Worm (Caenorhabditis elegans): ENCODE data around the gene ugt-32.

- TF ChIP-seq nhr-28 (tag; optimal IDR thresholded peaks at IDR 0.05) = no peak
- TF ChIP-seq dsc-1 (tag; optimal IDR thresholded peaks at IDR 0.05) = no peak
Observed at ce11 chrV:3807846-3808245, 36.0 kb downstream of the ugt-32 start.
